Fruit fly (Drosophila melanogaster) whole organism, embryonic: ENCODE results near the gene Ocrl.

Experiments
- Atf6 ChIP-seq: fragments of 200-800 bp; sonication (Bioruptor generic); IDR thresholded peaks from 2 replicates; pipeline ENCODE4 v1.3.6; 2022; ENCODE audit warnings: missing biosample characterization, missing genetic modification characterization
- BEAF-32 ChIP-seq: fragments of 200-800 bp; sonication (Bioruptor generic); optimal IDR thresholded peaks from 3 replicates; lab custom pipeline; 2017; ENCODE audit warnings: missing biosample characterization, missing genetic modification characterization, mild to moderate bottlenecking, moderate library complexity, missing genetic modification reagents
- CG10654 ChIP-seq: fragments of 200-800 bp; sonication (Bioruptor generic); optimal IDR thresholded peaks from 2 replicates; lab custom pipeline; 2016; ENCODE audit warnings: missing biosample characterization, missing genetic modification characterization
- CG11695 ChIP-seq: fragments of 200-800 bp; sonication (Bioruptor generic); IDR thresholded peaks from 3 replicates; pipeline ENCODE4 v1.3.6; 2022; ENCODE audit warnings: missing biosample characterization, missing genetic modification characterization
- CG12942 ChIP-seq: fragments of 200-800 bp; sonication (Bioruptor generic); optimal IDR thresholded peaks from 3 replicates; lab custom pipeline; 2016; ENCODE audit warnings: missing biosample characterization, missing genetic modification characterization
- CG13894 ChIP-seq: fragments of 200-800 bp; sonication (Bioruptor generic); optimal IDR thresholded peaks from 3 replicates; lab custom pipeline; 2018; ENCODE audit warnings: missing biosample characterization, mild to moderate bottlenecking, missing genetic modification characterization, moderate library complexity
- CG14441 ChIP-seq: fragments of 200-800 bp; sonication (Bioruptor generic); IDR thresholded peaks from 2 replicates; pipeline ENCODE4 v1.3.6; 2022; ENCODE audit warnings: missing biosample characterization, missing genetic modification characterization
- CG14710 ChIP-seq: fragments of 200-800 bp; sonication (Bioruptor generic); optimal IDR thresholded peaks from 3 replicates; lab custom pipeline; 2019; ENCODE audit warnings: missing biosample characterization, mild to moderate bottlenecking, missing genetic modification characterization, moderate library complexity
- CG1603 ChIP-seq: fragments of 200-800 bp; sonication (Bioruptor generic); optimal IDR thresholded peaks from 2 replicates; lab custom pipeline; 2019; ENCODE audit warnings: missing biosample characterization, mild to moderate bottlenecking, missing genetic modification characterization, moderate library complexity
- CG17328 ChIP-seq: fragments of 200-800 bp; sonication (Bioruptor generic); IDR thresholded peaks from 2 replicates; pipeline ENCODE4 v1.3.6; 2022; ENCODE audit warnings: missing biosample characterization, missing genetic modification characterization
- CG17568 ChIP-seq: fragments of 200-800 bp; sonication (Bioruptor generic); optimal IDR thresholded peaks from 2 replicates; lab custom pipeline; 2018; ENCODE audit warnings: missing biosample characterization, mild to moderate bottlenecking, missing genetic modification characterization, moderate library complexity
- CG18619 ChIP-seq: fragments of 200-800 bp; sonication (Bioruptor generic); optimal IDR thresholded peaks from 3 replicates; lab custom pipeline; 2017; ENCODE audit warnings: missing biosample characterization, mild to moderate bottlenecking, missing genetic modification characterization
- CG30020 ChIP-seq: fragments of 200-800 bp; optimal IDR thresholded peaks from 2 replicates; lab custom pipeline; 2019; ENCODE audit warnings: missing biosample characterization, mild to moderate bottlenecking, missing genetic modification characterization, moderate library complexity
- CG31441 ChIP-seq: fragments of 200-800 bp; sonication (Bioruptor generic); IDR thresholded peaks from 2 replicates; pipeline ENCODE4 v1.3.6; 2022; ENCODE audit warnings: missing biosample characterization, missing genetic modification characterization
- CG43689 ChIP-seq: fragments of 200-800 bp; sonication (Bioruptor generic); IDR thresholded peaks from 2 replicates; pipeline ENCODE4 v1.3.6; 2022; ENCODE audit warnings: missing biosample characterization, missing genetic modification characterization
- CG6254 ChIP-seq: fragments of 200-800 bp; sonication (Bioruptor generic); optimal IDR thresholded peaks from 3 replicates; lab custom pipeline; 2017; ENCODE audit warnings: mild to moderate bottlenecking, missing biosample characterization, missing genetic modification reagents, missing genetic modification characterization
- CG6791 ChIP-seq: fragments of 200-800 bp; sonication (Bioruptor generic); IDR thresholded peaks from 3 replicates; pipeline ENCODE4 v1.3.6; 2022; ENCODE audit warnings: missing biosample characterization, missing genetic modification characterization; ENCODE audit not compliant: partially characterized antibody
- CG7745 ChIP-seq: fragments of 200-800 bp; sonication (Bioruptor generic); optimal IDR thresholded peaks from 2 replicates; lab custom pipeline; 2018; ENCODE audit warnings: missing biosample characterization, mild to moderate bottlenecking, missing genetic modification characterization, moderate library complexity
- CG8359 ChIP-seq: fragments of 200-800 bp; sonication (Bioruptor generic); optimal IDR thresholded peaks from 2 replicates; lab custom pipeline; 2017; ENCODE audit warnings: missing biosample characterization, mild to moderate bottlenecking, missing genetic modification characterization, borderline replicate concordance
- CG8924 ChIP-seq: fragments of 200-800 bp; optimal IDR thresholded peaks from 3 replicates; lab custom pipeline; 2019; ENCODE audit warnings: missing biosample characterization, mild to moderate bottlenecking, missing genetic modification characterization, moderate library complexity
- GATAe ChIP-seq: fragments of 200-800 bp; sonication (Bioruptor generic); conservative IDR thresholded peaks from 2 replicates; pipeline ENCODE4 v1.3.6; 2022; ENCODE audit warnings: missing biosample characterization, missing genetic modification characterization
- Gsc ChIP-seq: fragments of 200-800 bp; sonication (Bioruptor generic); IDR thresholded peaks from 2 replicates; pipeline ENCODE4 v1.3.6; 2022; ENCODE audit warnings: missing biosample characterization, missing genetic modification characterization
- HmgD ChIP-seq: fragments of 200-800 bp; sonication (Bioruptor generic); optimal IDR thresholded peaks from 3 replicates; lab custom pipeline; 2016; ENCODE audit warnings: missing biosample characterization, missing genetic modification characterization
- Hr3 ChIP-seq: fragments of 200-800 bp; sonication (Bioruptor generic); optimal IDR thresholded peaks from 3 replicates; lab custom pipeline; 2016; ENCODE audit warnings: missing biosample characterization, missing genetic modification characterization
- Hsf ChIP-seq: fragments of 200-800 bp; sonication (Bioruptor generic); optimal IDR thresholded peaks from 3 replicates; lab custom pipeline; 2016; ENCODE audit warnings: missing biosample characterization, missing genetic modification characterization
- Lpt ChIP-seq: fragments of >200 bp; optimal IDR thresholded peaks from 2 replicates; lab custom pipeline; 2018; ENCODE audit warnings: missing biosample characterization, missing genetic modification characterization
- Optix ChIP-seq: fragments of 200-800 bp; sonication (Bioruptor generic); IDR thresholded peaks from 3 replicates; pipeline ENCODE4 v1.3.6; 2022; ENCODE audit warnings: missing biosample characterization, missing genetic modification characterization
- Pdp1 ChIP-seq, 2 experiments: fragments of 200-800 bp; sonication (Bioruptor generic); optimal IDR thresholded peaks; 3 replicates each; lab custom pipeline; 2016; ENCODE audit warnings: missing biosample characterization in 2 of 2, missing genetic modification characterization in 2 of 2, mild to moderate bottlenecking in 1 of 2, moderate library complexity in 1 of 2
- Scr ChIP-seq: fragments of 200-800 bp; sonication (Bioruptor generic); IDR thresholded peaks from 2 replicates; pipeline ENCODE4 v1.3.6; 2022; ENCODE audit warnings: missing biosample characterization, missing genetic modification characterization; ENCODE audit not compliant: partially characterized antibody
- ab ChIP-seq: fragments of 200-800 bp; sonication (Bioruptor generic); optimal IDR thresholded peaks from 2 replicates; lab custom pipeline; 2016; ENCODE audit warnings: missing biosample characterization, missing genetic modification characterization
- aop ChIP-seq: fragments of 200-800 bp; sonication (Bioruptor generic); IDR thresholded peaks from 2 replicates; pipeline ENCODE4 v1.3.6; 2022; ENCODE audit warnings: missing biosample characterization, missing genetic modification characterization
- bsh ChIP-seq, 2 experiments: fragments of 200-800 bp; sonication (Bioruptor generic); optimal IDR thresholded peaks; 2 replicates each; lab custom pipeline; 2017 to 2018; ENCODE audit warnings: mild to moderate bottlenecking in 2 of 2, missing biosample characterization in 2 of 2, missing genetic modification characterization in 2 of 2, moderate library complexity in 1 of 2
- cas ChIP-seq: fragments of 200-800 bp; sonication (Bioruptor generic); IDR thresholded peaks from 2 replicates; pipeline ENCODE4 v1.3.6; 2022; ENCODE audit warnings: missing biosample characterization, missing genetic modification characterization
- da ChIP-seq: fragments of 200-800 bp; sonication (Bioruptor generic); optimal IDR thresholded peaks from 2 replicates; lab custom pipeline; 2016; ENCODE audit warnings: missing biosample characterization, missing genetic modification characterization
- danr ChIP-seq: fragments of 200-800 bp; sonication (Bioruptor generic); IDR thresholded peaks from 2 replicates; pipeline ENCODE4 v1.3.6; 2022; ENCODE audit warnings: missing biosample characterization, missing genetic modification characterization
- fd64A ChIP-seq: fragments of 200-800 bp; sonication (Bioruptor generic); optimal IDR thresholded peaks from 3 replicates; lab custom pipeline; 2018; ENCODE audit warnings: missing biosample characterization, mild to moderate bottlenecking, missing genetic modification characterization
- h ChIP-seq: fragments of >200 bp; optimal IDR thresholded peaks from 2 replicates; lab custom pipeline; 2017
- hth ChIP-seq: fragments of >200 bp; optimal IDR thresholded peaks from 2 replicates; lab custom pipeline; 2017; ENCODE audit warnings: inconsistent platforms
- mirr ChIP-seq: fragments of 200-800 bp; sonication (Bioruptor generic); optimal IDR thresholded peaks from 3 replicates; lab custom pipeline; 2018; ENCODE audit warnings: missing biosample characterization, mild to moderate bottlenecking, missing genetic modification characterization
- nau ChIP-seq: fragments of 200-800 bp; sonication (Bioruptor generic); optimal IDR thresholded peaks from 3 replicates; lab custom pipeline; 2017; ENCODE audit warnings: missing biosample characterization, mild to moderate bottlenecking, missing genetic modification characterization, missing genetic modification reagents
- onecut ChIP-seq: fragments of 200-800 bp; sonication (Bioruptor generic); IDR thresholded peaks from 2 replicates; pipeline ENCODE4 v1.3.6; 2022; ENCODE audit warnings: missing biosample characterization, missing genetic modification characterization
- pan ChIP-seq, 4 experiments: fragments of >200 bp in 3 of 4; fragments of 200-800 bp in 1 of 4; sonication (Bioruptor generic) in 1 of 4; optimal IDR thresholded peaks in 3 of 4; IDR thresholded peaks in 1 of 4; 2 replicates each; pipeline versions ENCODE4 v1.3.6 to Lab custom; 2017 to 2022; ENCODE audit warnings: missing biosample characterization in 2 of 4, missing genetic modification characterization in 2 of 4, mixed read lengths in 1 of 4
- pb ChIP-seq: fragments of 200-800 bp; sonication (Bioruptor generic); optimal IDR thresholded peaks from 3 replicates; lab custom pipeline; 2016; ENCODE audit warnings: missing biosample characterization, missing genetic modification characterization
- pum ChIP-seq: fragments of 200-800 bp; sonication (Bioruptor generic); optimal IDR thresholded peaks from 2 replicates; lab custom pipeline; 2016; ENCODE audit warnings: missing biosample characterization, missing genetic modification characterization
- sisA ChIP-seq: fragments of 200-800 bp; sonication (Bioruptor generic); IDR thresholded peaks from 2 replicates; pipeline ENCODE4 v1.3.6; 2022; ENCODE audit warnings: missing biosample characterization, missing genetic modification characterization
- slp2 ChIP-seq: fragments of 200-800 bp; sonication (Bioruptor generic); optimal IDR thresholded peaks from 2 replicates; lab custom pipeline; 2016; ENCODE audit warnings: missing biosample characterization, missing genetic modification characterization
- toy ChIP-seq: fragments of 200-800 bp; sonication (Bioruptor generic); IDR thresholded peaks from 2 replicates; pipeline ENCODE4 v1.3.6; 2022; ENCODE audit warnings: missing biosample characterization, missing genetic modification characterization
- trem ChIP-seq: fragments of 200-800 bp; optimal IDR thresholded peaks from 3 replicates; lab custom pipeline; 2019; ENCODE audit warnings: missing biosample characterization, mild to moderate bottlenecking, missing genetic modification characterization, moderate library complexity
- unc-4 ChIP-seq: fragments of 200-800 bp; sonication (Bioruptor generic); IDR thresholded peaks from 2 replicates; pipeline ENCODE4 v1.3.6; 2022; ENCODE audit warnings: missing biosample characterization, missing genetic modification characterization; ENCODE audit not compliant: partially characterized antibody
- wor ChIP-seq: fragments of 200-800 bp; sonication (Bioruptor generic); IDR thresholded peaks from 2 replicates; pipeline ENCODE4 v1.3.6; 2022; ENCODE audit warnings: missing biosample characterization, missing genetic modification characterization
- yki ChIP-seq: fragments of >200 bp; optimal IDR thresholded peaks from 3 replicates; lab custom pipeline; 2018

Gene Ocrl

dm6 chrX:1880139-1880556 is 42.6 kb upstream of the Ocrl start, which contains the start of gene Coa8 (continued):
- TF ChIP-seq GATAe (GFP tag; lab: Robert Waterston, UW) (no peak), wor (GFP tag; lab: Robert Waterston, UW) (no peak), trem (tag; lab: Kevin White, UChicago) (peak; percentile 7), CG17568 (GFP tag; lab: Kevin White, UChicago) (no peak), pb (GFP tag; lab: Kevin White, UChicago) (no peak), hth (no peak), CG17328 (GFP tag; lab: Robert Waterston, UW) (0 out of 2 replicates have a peak, but pooled peaks have one; percentile 15), fd64A (no peak), Atf6 (GFP tag; lab: Robert Waterston, UW) (peak; percentile 55; the same call in 1 of the 2 replicates), BEAF-32 (GFP tag; lab: Kevin White, UChicago) (peak; percentile 62), CG43689 (GFP tag; lab: Robert Waterston, UW) (no peak), Optix (GFP tag; lab: Robert Waterston, UW) (0 out of 3 replicates have a peak, but pooled peaks have one; percentile 25), cas (GFP tag; lab: Robert Waterston, UW) (no peak), CG13894 (no peak), CG12942 (GFP tag; lab: Kevin White, UChicago) (peak; percentile 23), CG31441 (GFP tag; lab: Robert Waterston, UW) (0 out of 2 replicates have a peak, but pooled peaks have one; percentile 4), bsh (GFP tag; optimal IDR thresholded peaks at IDR 0.05; lab: Kevin White, UChicago) (peak in 1 of 2 experiments; percentile 11), Lpt (no peak), danr (GFP tag; lab: Robert Waterston, UW) (no peak), aop (GFP tag; lab: Robert Waterston, UW) (no peak), CG8924 (tag; lab: Kevin White, UChicago) (peak; percentile 7), CG6254 (GFP tag; lab: Kevin White, UChicago) (no peak), h (lab: Kevin White, UChicago) (no peak), Scr (peak; percentile 11), CG18619 (GFP tag; lab: Kevin White, UChicago) (no peak), CG1603 (tag; lab: Kevin White, UChicago) (peak; percentile 54), CG6791 (GFP tag; lab: Robert Waterston, UW) (peak; percentile 30; the same call in 1 of the 3 replicates), Gsc (GFP tag; lab: Robert Waterston, UW) (no peak), CG8359 (GFP tag; lab: Kevin White, UChicago) (no peak), CG11695 (GFP tag; lab: Robert Waterston, UW) (peak; percentile 49; the same call in 2 of the 3 replicates), onecut (0 out of 2 replicates have a peak, but pooled peaks have one; percentile 11), pan (optimal IDR thresholded peaks at IDR 0.05; lab: Kevin White, UChicago) (no peak), pan (GFP tag; optimal IDR thresholded peaks at IDR 0.05 in 1 of 2, IDR thresholded peaks at IDR 0.05 in 1 of 2) (peak in 1 of 2 experiments; percentile 54), yki (lab: Kevin White, UChicago) (no peak), CG10654 (no peak), Hsf (GFP tag; lab: Kevin White, UChicago) (peak; percentile 21), ab (GFP tag; lab: Kevin White, UChicago) (no peak), sisA (GFP tag; lab: Robert Waterston, UW) (peak; percentile 40), slp2 (GFP tag; lab: Kevin White, UChicago) (no peak), pum (GFP tag; lab: Kevin White, UChicago) (peak; percentile 46), da (GFP tag; lab: Kevin White, UChicago) (no peak), CG14710 (tag; lab: Kevin White, UChicago) (no peak), toy (no peak), CG7745 (tag; lab: Kevin White, UChicago) (no peak), Pdp1 (GFP tag; optimal IDR thresholded peaks at IDR 0.05; lab: Kevin White, UChicago) (peak; percentile 49 to 75), unc-4 (GFP tag; lab: Robert Waterston, UW) (peak; percentile 28; the same call in 1 of the 2 replicates), Hr3 (GFP tag; lab: Kevin White, UChicago) (no peak), nau (no peak), mirr (GFP tag; lab: Kevin White, UChicago) (peak; percentile 32), HmgD (GFP tag; lab: Kevin White, UChicago) (no peak), CG14441 (GFP tag; lab: Robert Waterston, UW) (peak; percentile 52; the same call in 1 of the 2 replicates), CG30020 (tag; lab: Kevin White, UChicago) (no peak)
